Fruit fly (Drosophila melanogaster) whole organism, wandering third instar larva: ENCODE measurements around the gene Rox8.

ENCODE experiments used
- Dfd ChIP-seq: fragments of >200 bp; optimal IDR thresholded peaks from 2 replicates; lab custom pipeline; 2017; ENCODE audit warnings: missing biosample characterization, missing genetic modification characterization
- Dif ChIP-seq: fragments of 200-275, 200-300 bp; sonication (Bioruptor generic); optimal IDR thresholded peaks from 2 replicates; lab custom pipeline; 2018; ENCODE audit warnings: missing biosample characterization, missing genetic modification characterization; ENCODE audit not compliant: partially characterized antibody
- Hr83 ChIP-seq: fragments of 200-300 bp; sonication (Bioruptor generic); optimal IDR thresholded peaks from 2 replicates; lab custom pipeline; 2016; ENCODE audit warnings: missing biosample characterization, mild to moderate bottlenecking, missing genetic modification characterization, moderate library complexity; ENCODE audit not compliant: poor library complexity, severe bottlenecking
- Myc ChIP-seq: fragments of >200 bp; optimal IDR thresholded peaks from 2 replicates; lab custom pipeline; 2017
- OdsH ChIP-seq: fragments of 200-800 bp; sonication (Bioruptor generic); optimal IDR thresholded peaks from 2 replicates; lab custom pipeline; 2016; ENCODE audit warnings: missing biosample characterization, mild to moderate bottlenecking, missing genetic modification characterization
- Vsx2 ChIP-seq: fragments of 200-300, 225-300 bp; sonication (Bioruptor generic); optimal IDR thresholded peaks from 2 replicates; lab custom pipeline; 2018; ENCODE audit warnings: missing biosample characterization, missing genetic modification characterization; ENCODE audit not compliant: partially characterized antibody
- br ChIP-seq: fragments of 200-800 bp; sonication (Bioruptor generic); optimal IDR thresholded peaks from 2 replicates; lab custom pipeline; 2016; ENCODE audit warnings: missing biosample characterization, missing genetic modification characterization
- foxo ChIP-seq, 2 experiments: fragments of 200-800 bp; sonication (Bioruptor generic); optimal IDR thresholded peaks; 2 replicates in 1 of 2; 3 replicates in 1 of 2; lab custom pipeline; 2016 to 2017; ENCODE audit warnings: missing biosample characterization in 2 of 2, missing genetic modification characterization in 2 of 2
- h ChIP-seq: fragments of 200-800 bp; sonication (Bioruptor generic); optimal IDR thresholded peaks from 3 replicates; lab custom pipeline; 2016; ENCODE audit warnings: missing biosample characterization, mild to moderate bottlenecking, missing genetic modification characterization
- rgr ChIP-seq: fragments of 200-800 bp; sonication (Bioruptor generic); optimal IDR thresholded peaks from 3 replicates; lab custom pipeline; 2016; ENCODE audit warnings: missing biosample characterization, mild to moderate bottlenecking, missing genetic modification characterization
- tai ChIP-seq: sonication (Bioruptor generic); optimal IDR thresholded peaks from 2 replicates; lab custom pipeline; 2016; ENCODE audit warnings: missing biosample characterization, missing genetic modification characterization
- usp ChIP-seq: fragments of >200 bp; optimal IDR thresholded peaks from 2 replicates; lab custom pipeline; 2017; ENCODE audit warnings: missing biosample characterization, missing genetic modification characterization

dm6 chr3R:24050690-24051440, 2.8 kb upstream of the Rox8 start, which contains the start of the genes Atg6 and Pisd:
- TF ChIP-seq usp (no peak), tai (no peak), Dfd (no peak), OdsH (GFP tag; lab: Kevin White, UChicago) (no peak), Myc (lab: Kevin White, UChicago) (peak; percentile 77), Vsx2 (GFP tag; lab: Kevin White, UChicago) (no peak), rgr (GFP tag; lab: Kevin White, UChicago) (peak; percentile 57), foxo (GFP tag; optimal IDR thresholded peaks at IDR 0.05; lab: Kevin White, UChicago) (peak in 1 of 2 experiments; percentile 44), br (GFP tag; lab: Kevin White, UChicago) (no peak), Dif (no peak), Hr83 (GFP tag; lab: Kevin White, UChicago) (no peak), h (peak; percentile 78)
